Worm (Caenorhabditis elegans) whole organism, early embryonic: ENCODE results near the gene srlf-1.

Experiments
- ama-1 ChIP-seq: fragments of 150-350 bp; optimal IDR thresholded peaks from 2 replicates; lab custom pipeline; 2014
- ceh-36 ChIP-seq: sonication (generic microtip); optimal IDR thresholded peaks from 2 replicates; lab custom pipeline; 2016; ENCODE audit warnings: missing genetic modification characterization, inconsistent platforms, missing compliant biosample characterization

ce11 chrII:7777320-7777978 lies 12.9 kb upstream of the srlf-1 start, which contains the start of gene mthf-1:
- TF ChIP-seq ama-1 (no peak), ceh-36 (no peak)
